Fruit fly (Drosophila melanogaster) whole organism, embryonic: ENCODE measurements around the gene btv.

Experiments used
- Atf3 ChIP-seq: fragments of 200-800 bp; sonication (Bioruptor generic); optimal IDR thresholded peaks from 3 replicates; lab custom pipeline; 2016; ENCODE audit warnings: missing biosample characterization, missing genetic modification characterization
- Atf6 ChIP-seq: fragments of 200-800 bp; sonication (Bioruptor generic); IDR thresholded peaks from 2 replicates; pipeline ENCODE4 v1.3.6; 2022; ENCODE audit warnings: missing biosample characterization, missing genetic modification characterization
- Awh ChIP-seq: fragments of 200-800 bp; sonication (Bioruptor generic); IDR thresholded peaks from 2 replicates; pipeline ENCODE4, ENCODE4 v1.3.6; 2022; ENCODE audit warnings: missing biosample characterization, missing genetic modification characterization
- CG10274 ChIP-seq: fragments of 200-800 bp; sonication (Bioruptor generic); optimal IDR thresholded peaks from 3 replicates; lab custom pipeline; 2017; ENCODE audit warnings: missing biosample characterization, mild to moderate bottlenecking, missing genetic modification characterization
- CG12155 ChIP-seq: fragments of 200-800 bp; sonication (Bioruptor generic); optimal IDR thresholded peaks from 3 replicates; lab custom pipeline; 2016; ENCODE audit warnings: missing biosample characterization, missing genetic modification characterization
- CG12659 ChIP-seq: fragments of 200-800 bp; sonication (Bioruptor generic); optimal IDR thresholded peaks from 3 replicates; lab custom pipeline; 2017; ENCODE audit warnings: mild to moderate bottlenecking, missing biosample characterization, missing genetic modification reagents, missing genetic modification characterization
- CG14014 ChIP-seq: fragments of 200-800 bp; sonication (Bioruptor generic); IDR thresholded peaks from 2 replicates; pipeline ENCODE4 v1.3.6; 2022; ENCODE audit warnings: missing biosample characterization, missing genetic modification characterization
- CG16813 ChIP-seq: fragments of 200-800 bp; sonication (Bioruptor generic); IDR thresholded peaks from 3 replicates; pipeline ENCODE4 v1.3.6; 2022; ENCODE audit warnings: missing biosample characterization, missing genetic modification characterization; ENCODE audit not compliant: partially characterized antibody
- CG17186 ChIP-seq: fragments of 200-800 bp; sonication (Bioruptor generic); optimal IDR thresholded peaks from 3 replicates; lab custom pipeline; 2017; ENCODE audit warnings: missing biosample characterization, missing genetic modification reagents, missing genetic modification characterization
- CG18262 ChIP-seq: fragments of 200-800 bp; optimal IDR thresholded peaks from 3 replicates; lab custom pipeline; 2019; ENCODE audit warnings: missing biosample characterization, mild to moderate bottlenecking, missing genetic modification characterization, moderate library complexity
- CG2875 ChIP-seq: fragments of 200-800 bp; sonication (Bioruptor generic); optimal IDR thresholded peaks from 2 replicates; lab custom pipeline; 2017; ENCODE audit warnings: missing biosample characterization, mild to moderate bottlenecking, missing genetic modification characterization, missing genetic modification reagents
- CG3065 ChIP-seq: fragments of 200-800 bp; sonication (Bioruptor generic); optimal IDR thresholded peaks from 2 replicates; lab custom pipeline; 2016; ENCODE audit warnings: missing biosample characterization, missing genetic modification characterization
- CG3163 ChIP-seq: fragments of 200-800 bp; sonication (Bioruptor generic); optimal IDR thresholded peaks from 3 replicates; lab custom pipeline; 2016; ENCODE audit warnings: missing biosample characterization, missing genetic modification characterization
- CG4424 ChIP-seq: fragments of 200-800 bp; sonication (Bioruptor generic); optimal IDR thresholded peaks from 3 replicates; lab custom pipeline; 2016; ENCODE audit warnings: missing biosample characterization, missing genetic modification characterization
- CG4730 ChIP-seq: fragments of 200-800 bp; sonication (Bioruptor generic); IDR thresholded peaks from 2 replicates; pipeline ENCODE4 v1.3.6; 2022; ENCODE audit warnings: missing biosample characterization, missing genetic modification characterization
- CG7786 ChIP-seq: fragments of 200-800 bp; sonication (Bioruptor generic); optimal IDR thresholded peaks from 2 replicates; lab custom pipeline; 2016; ENCODE audit warnings: missing biosample characterization, missing genetic modification characterization
- CG9727 ChIP-seq: fragments of 200-800 bp; sonication (Bioruptor generic); optimal IDR thresholded peaks from 3 replicates; lab custom pipeline; 2017; ENCODE audit warnings: missing biosample characterization, mild to moderate bottlenecking, missing genetic modification characterization
- CG9932 ChIP-seq: fragments of 200-800 bp; sonication (Bioruptor generic); IDR thresholded peaks from 2 replicates; pipeline ENCODE4 v1.3.6; 2022; ENCODE audit warnings: missing biosample characterization, missing genetic modification characterization
- Chrac-16 ChIP-seq: fragments of 200-800 bp; sonication (Bioruptor generic); optimal IDR thresholded peaks from 3 replicates; lab custom pipeline; 2016; ENCODE audit warnings: missing biosample characterization, missing genetic modification characterization
- CoRest ChIP-seq: fragments of 200-800 bp; sonication (Bioruptor generic); optimal IDR thresholded peaks from 3 replicates; lab custom pipeline; 2018; ENCODE audit warnings: missing biosample characterization, mild to moderate bottlenecking, missing genetic modification characterization, moderate library complexity
- D ChIP-seq, 2 experiments: fragments of 200-800 bp in 1 of 2; fragments of >200 bp in 1 of 2; sonication (Bioruptor generic) in 1 of 2; optimal IDR thresholded peaks; 2 replicates in 1 of 2; 3 replicates in 1 of 2; lab custom pipeline; 2017; ENCODE audit warnings: mild to moderate bottlenecking in 1 of 2, missing biosample characterization in 1 of 2, missing genetic modification characterization in 1 of 2, missing genetic modification reagents in 1 of 2
- GATAe ChIP-seq: fragments of 200-800 bp; sonication (Bioruptor generic); conservative IDR thresholded peaks from 2 replicates; pipeline ENCODE4 v1.3.6; 2022; ENCODE audit warnings: missing biosample characterization, missing genetic modification characterization
- Gug ChIP-seq: fragments of 200-800 bp; sonication (Bioruptor generic); IDR thresholded peaks from 4 replicates; pipeline ENCODE4 v1.3.6; 2022; ENCODE audit warnings: missing biosample characterization, missing genetic modification characterization
- HmgZ ChIP-seq: fragments of 200-800 bp; sonication (Bioruptor generic); optimal IDR thresholded peaks from 2 replicates; lab custom pipeline; 2018; ENCODE audit warnings: missing biosample characterization, mild to moderate bottlenecking, missing genetic modification characterization
- Mes4 ChIP-seq: fragments of 200-800 bp; sonication (Bioruptor generic); optimal IDR thresholded peaks from 2 replicates; lab custom pipeline; 2016; ENCODE audit warnings: missing biosample characterization, missing genetic modification characterization
- Nf-YC ChIP-seq: fragments of 200-800 bp; optimal IDR thresholded peaks from 3 replicates; lab custom pipeline; 2019; ENCODE audit warnings: missing biosample characterization, mild to moderate bottlenecking, missing genetic modification characterization, moderate library complexity
- Ptx1 ChIP-seq: fragments of 200-800 bp; sonication (Bioruptor generic); IDR thresholded peaks from 2 replicates; pipeline ENCODE4 v1.3.6; 2022; ENCODE audit warnings: missing biosample characterization, missing genetic modification characterization
- Ssrp ChIP-seq: fragments of 200-800 bp; sonication (Bioruptor generic); optimal IDR thresholded peaks from 2 replicates; lab custom pipeline; 2018; ENCODE audit warnings: missing biosample characterization, mild to moderate bottlenecking, missing genetic modification characterization, moderate library complexity
- Trl ChIP-seq, 3 experiments: fragments of >200 bp in 2 of 3; fragments of 200-800 bp in 1 of 3; sonication (Bioruptor generic) in 1 of 3; optimal IDR thresholded peaks; 2 replicates in 1 of 3; 3 replicates in 2 of 3; lab custom pipeline; 2016 to 2017; ENCODE audit warnings: missing biosample characterization in 1 of 3, missing genetic modification characterization in 1 of 3
- Xbp1 ChIP-seq: fragments of 200-800 bp; sonication (Bioruptor generic); optimal IDR thresholded peaks from 3 replicates; lab custom pipeline; 2016; ENCODE audit warnings: missing biosample characterization, mild to moderate bottlenecking, missing genetic modification characterization
- ato ChIP-seq: fragments of 200-800 bp; sonication (Bioruptor generic); IDR thresholded peaks from 2 replicates; pipeline ENCODE4 v1.3.6; 2022; ENCODE audit warnings: missing biosample characterization, missing genetic modification characterization; ENCODE audit not compliant: partially characterized antibody
- bab2 ChIP-seq: fragments of 200-800 bp; sonication (Bioruptor generic); optimal IDR thresholded peaks from 2 replicates; lab custom pipeline; 2016; ENCODE audit warnings: missing biosample characterization, missing genetic modification characterization
- cad ChIP-seq: fragments of >200 bp; optimal IDR thresholded peaks from 2 replicates; lab custom pipeline; 2017; ENCODE audit warnings: missing biosample characterization, missing genetic modification characterization
- chinmo ChIP-seq: fragments of 200-800 bp; sonication (Bioruptor generic); IDR thresholded peaks from 4 replicates; pipeline ENCODE4 v1.3.6; 2022; ENCODE audit warnings: missing biosample characterization, missing genetic modification characterization; ENCODE audit not compliant: partially characterized antibody
- disco-r ChIP-seq: fragments of 200-800 bp; sonication (Bioruptor generic); optimal IDR thresholded peaks from 2 replicates; lab custom pipeline; 2016; ENCODE audit warnings: missing biosample characterization, missing genetic modification characterization
- dysf ChIP-seq: fragments of 200-800 bp; sonication (Bioruptor generic); IDR thresholded peaks from 3 replicates; pipeline ENCODE4 v1.3.6; 2022; ENCODE audit warnings: missing biosample characterization, missing genetic modification characterization
- eve ChIP-seq, 2 experiments: fragments of >200 bp; optimal IDR thresholded peaks; 2 replicates each; lab custom pipeline; 2017; ENCODE audit warnings: missing biosample characterization in 2 of 2, missing genetic modification characterization in 2 of 2
- gfzf ChIP-seq: fragments of 200-800 bp; sonication (Bioruptor generic); optimal IDR thresholded peaks from 2 replicates; lab custom pipeline; 2016; ENCODE audit warnings: missing biosample characterization, mild to moderate bottlenecking, missing genetic modification characterization, moderate library complexity
- h ChIP-seq: fragments of >200 bp; optimal IDR thresholded peaks from 2 replicates; lab custom pipeline; 2017
- lmd ChIP-seq: fragments of 200-800 bp; sonication (Bioruptor generic); IDR thresholded peaks from 2 replicates; pipeline ENCODE4 v1.3.6; 2022; ENCODE audit warnings: missing biosample characterization, missing genetic modification characterization
- phol ChIP-seq: fragments of 200-800 bp; sonication (Bioruptor generic); optimal IDR thresholded peaks from 3 replicates; lab custom pipeline; 2018; ENCODE audit warnings: missing biosample characterization, mild to moderate bottlenecking, missing genetic modification characterization, moderate library complexity
- pnt ChIP-seq: fragments of 200-800 bp; sonication (Bioruptor generic); optimal IDR thresholded peaks from 3 replicates; lab custom pipeline; 2016; ENCODE audit warnings: missing biosample characterization, missing genetic modification characterization
- prd ChIP-seq, 3 experiments: fragments of >200 bp in 2 of 3; fragments of 200-800 bp in 1 of 3; sonication (Bioruptor generic) in 1 of 3; optimal IDR thresholded peaks in 2 of 3; IDR thresholded peaks in 1 of 3; 2 replicates in 2 of 3; 3 replicates in 1 of 3; pipeline versions ENCODE4 v1.3.6 to Lab custom; 2017 to 2022; ENCODE audit warnings: missing biosample characterization in 1 of 3, missing genetic modification characterization in 1 of 3
- psq ChIP-seq: fragments of 200-800 bp; sonication (Bioruptor generic); optimal IDR thresholded peaks from 2 replicates; lab custom pipeline; 2017; ENCODE audit warnings: missing biosample characterization, missing genetic modification characterization
- rib ChIP-seq: fragments of 200-800 bp; sonication (Bioruptor generic); IDR thresholded peaks from 2 replicates; pipeline ENCODE4 v1.3.6; 2022; ENCODE audit warnings: missing biosample characterization, missing genetic modification characterization
- sens-2 ChIP-seq: fragments of 200-800 bp; sonication (Bioruptor generic); IDR thresholded peaks from 2 replicates; pipeline ENCODE4 v1.3.6; 2022; ENCODE audit warnings: missing biosample characterization, missing genetic modification characterization
- seq ChIP-seq: fragments of 200-800 bp; sonication (Bioruptor generic); IDR thresholded peaks from 2 replicates; pipeline ENCODE4 v1.3.6; 2022; ENCODE audit warnings: missing biosample characterization, missing genetic modification characterization
- shn ChIP-seq: fragments of 200-800 bp; sonication (Bioruptor generic); optimal IDR thresholded peaks from 3 replicates; lab custom pipeline; 2016; ENCODE audit warnings: missing biosample characterization, missing genetic modification characterization
- slou ChIP-seq: fragments of 200-800 bp; sonication (Bioruptor generic); optimal IDR thresholded peaks from 3 replicates; lab custom pipeline; 2016; ENCODE audit warnings: missing biosample characterization, missing genetic modification characterization
- stwl ChIP-seq: fragments of 200-800 bp; sonication (Bioruptor generic); optimal IDR thresholded peaks from 3 replicates; lab custom pipeline; 2018; ENCODE audit warnings: missing biosample characterization, mild to moderate bottlenecking, missing genetic modification characterization, moderate library complexity

The btv gene

dm6 chr2L:17963071-17963567 is 19.2 kb downstream of the btv start, which contains the start of gene CG5674 (continued):
- peak; percentile 44; the same call in 3 of the 4 replicates for TF ChIP-seq Gug (GFP tag; lab: Robert Waterston, UW)
- peak; percentile 34 for TF ChIP-seq CG4424 (GFP tag; lab: Kevin White, UChicago)
- peak; percentile 5 for TF ChIP-seq CG2875 (GFP tag; lab: Kevin White, UChicago)
- TF ChIP-seq Awh = no peak
- peak; percentile 56 for TF ChIP-seq D (optimal IDR thresholded peaks at IDR 0.05; lab: Kevin White, UChicago)
- TF ChIP-seq D (GFP tag; optimal IDR thresholded peaks at IDR 0.05; lab: Kevin White, UChicago) = no peak
- no peak for TF ChIP-seq CG3065 (GFP tag; lab: Kevin White, UChicago)
- peak; percentile 23 for TF ChIP-seq CG17186 (GFP tag; lab: Kevin White, UChicago)
- no peak for TF ChIP-seq GATAe (GFP tag; lab: Robert Waterston, UW)
- no peak for TF ChIP-seq Nf-YC
- peak; percentile 92 for TF ChIP-seq CG16813
- peak; percentile 19 for TF ChIP-seq psq (GFP tag; lab: Kevin White, UChicago)
- TF ChIP-seq prd (optimal IDR thresholded peaks at IDR 0.05; lab: Kevin White, UChicago) = no peak
- peak; percentile 69 for TF ChIP-seq prd (GFP tag; IDR thresholded peaks at IDR 0.05; lab: Robert Waterston, UW)
- peak; percentile 35; the same call in 1 of the 2 replicates for TF ChIP-seq lmd (GFP tag; lab: Robert Waterston, UW)
- no peak for TF ChIP-seq h (lab: Kevin White, UChicago)
- no peak for TF ChIP-seq Trl (optimal IDR thresholded peaks at IDR 0.05; lab: Kevin White, UChicago)
- peak; percentile 42 for TF ChIP-seq Trl (GFP tag; optimal IDR thresholded peaks at IDR 0.05; lab: Kevin White, UChicago)
- TF ChIP-seq CG9727 (GFP tag; lab: Kevin White, UChicago) = peak; percentile 38
- peak; percentile 58 for TF ChIP-seq Xbp1 (GFP tag; lab: Kevin White, UChicago)
- peak; percentile 72 for TF ChIP-seq phol
- TF ChIP-seq Mes4 (GFP tag; lab: Kevin White, UChicago) = peak; percentile 40
- no peak for TF ChIP-seq rib (GFP tag; lab: Robert Waterston, UW)
- 0 out of 2 replicates have a peak, but pooled peaks have one; percentile 47 for TF ChIP-seq CG14014 (GFP tag; lab: Robert Waterston, UW)
- peak; percentile 86; the same call in 3 of the 4 replicates for TF ChIP-seq chinmo (GFP tag; lab: Robert Waterston, UW)
- TF ChIP-seq Atf3 (GFP tag; lab: Kevin White, UChicago) = peak; percentile 35
- no peak for TF ChIP-seq sens-2 (GFP tag; lab: Robert Waterston, UW)
- TF ChIP-seq CG18262 (tag; lab: Kevin White, UChicago) = no peak
- TF ChIP-seq CoRest (tag; lab: Kevin White, UChicago) = peak; percentile 40
- peak; percentile 69 for TF ChIP-seq Ptx1
- TF ChIP-seq CG4730 (GFP tag; lab: Robert Waterston, UW) = peak; percentile 50
- peak; percentile 3 for TF ChIP-seq pnt (GFP tag; lab: Kevin White, UChicago)
- no peak for TF ChIP-seq eve (GFP tag; optimal IDR thresholded peaks at IDR 0.05; lab: Kevin White, UChicago)
- TF ChIP-seq cad (GFP tag; lab: Kevin White, UChicago) = no peak
- TF ChIP-seq ato (GFP tag; lab: Robert Waterston, UW) = peak; percentile 89
- peak; percentile 56 for TF ChIP-seq gfzf
- TF ChIP-seq bab2 = peak; percentile 23
- TF ChIP-seq disco-r (GFP tag; lab: Kevin White, UChicago) = peak; percentile 62
- TF ChIP-seq slou (GFP tag; lab: Kevin White, UChicago) = peak; percentile 44
- TF ChIP-seq HmgZ (tag; lab: Kevin White, UChicago) = peak; percentile 75
- TF ChIP-seq CG9932 (GFP tag; lab: Robert Waterston, UW) = peak; percentile 73
- peak; percentile 46 for TF ChIP-seq CG7786 (GFP tag; lab: Kevin White, UChicago)
- TF ChIP-seq CG3163 (GFP tag; lab: Kevin White, UChicago) = peak; percentile 58
- TF ChIP-seq Atf6 (GFP tag; lab: Robert Waterston, UW) = peak; percentile 24; the same call in 1 of the 2 replicates
- peak; percentile 64 for TF ChIP-seq CG12659 (GFP tag; lab: Kevin White, UChicago)
- TF ChIP-seq Ssrp (tag; lab: Kevin White, UChicago) = no peak
- peak; percentile 13 for TF ChIP-seq shn (GFP tag; lab: Kevin White, UChicago)
- peak; percentile 80 for TF ChIP-seq CG12155 (GFP tag; lab: Kevin White, UChicago)
- TF ChIP-seq CG10274 (GFP tag; lab: Kevin White, UChicago) = no peak
- peak; percentile 51; the same call in 2 of the 3 replicates for TF ChIP-seq dysf
- TF ChIP-seq stwl = peak; percentile 96
- no peak for TF ChIP-seq seq (GFP tag; lab: Robert Waterston, UW)
- peak; percentile 40 for TF ChIP-seq Chrac-16 (GFP tag; lab: Kevin White, UChicago)
